Worm (Caenorhabditis elegans) whole organism, L4 larva: ENCODE data around the gene sru-1.
A peak's percentile ranks its signal among the peaks of the same experiment; 100 is the strongest.

Source experiments
- D1046.2 ChIP-seq: fragments of 200-800 bp; sonication (Bioruptor generic); IDR thresholded peaks from 2 replicates; pipeline ENCODE4 v1.3.6; 2022; ENCODE audit warnings: missing genetic modification characterization, missing compliant biosample characterization
- F10B5.3 ChIP-seq: sonication (generic microtip); optimal IDR thresholded peaks from 2 replicates; lab custom pipeline; 2016; ENCODE audit warnings: mild to moderate bottlenecking, missing genetic modification characterization, missing compliant biosample characterization
- F26F4.8 ChIP-seq: fragments of 200-800 bp; sonication (Bioruptor generic); conservative IDR thresholded peaks from 2 replicates; pipeline ENCODE4 v1.3.6; 2022; ENCODE audit warnings: missing genetic modification characterization, missing compliant biosample characterization
- F37D6.2 ChIP-seq: sonication (generic microtip); optimal IDR thresholded peaks from 2 replicates; lab custom pipeline; 2016; ENCODE audit warnings: mild to moderate bottlenecking, missing genetic modification characterization, missing compliant biosample characterization
- F49E8.2 ChIP-seq: sonication (generic microtip); optimal IDR thresholded peaks from 2 replicates; lab custom pipeline; 2016; ENCODE audit warnings: missing compliant biosample characterization, mild to moderate bottlenecking, missing genetic modification characterization, borderline replicate concordance
- R02D3.7 ChIP-seq: fragments of 150-350 bp; sonication (generic microtip); optimal IDR thresholded peaks from 3 replicates; lab custom pipeline; 2014; ENCODE audit warnings: missing biosample characterization, missing genetic modification characterization
- T20F7.1 ChIP-seq: fragments of 200-800 bp; sonication (Bioruptor generic); optimal IDR thresholded peaks from 2 replicates; lab custom pipeline; 2018; ENCODE audit warnings: mild to moderate bottlenecking, missing genetic modification characterization, missing compliant biosample characterization
- T26A8.4 ChIP-seq: fragments of 200-800 bp; sonication (Bioruptor generic); IDR thresholded peaks from 2 replicates; pipeline ENCODE4 v1.3.6; 2022; ENCODE audit warnings: missing genetic modification characterization, missing compliant biosample characterization
- Y105C5A.15 ChIP-seq: fragments of 200-800 bp; sonication (Bioruptor generic); IDR thresholded peaks from 2 replicates; pipeline ENCODE4 v1.3.6; 2022; ENCODE audit warnings: missing genetic modification characterization, missing compliant biosample characterization
- Y48G9A.11 ChIP-seq: fragments of 200-800 bp; sonication (Bioruptor generic); IDR thresholded peaks from 2 replicates; pipeline ENCODE4 v1.3.6; 2022; ENCODE audit warnings: missing genetic modification reagents, missing genetic modification characterization, missing compliant biosample characterization
- Y5F2A.4 ChIP-seq: fragments of 200-800 bp; sonication (Bioruptor generic); optimal IDR thresholded peaks from 2 replicates; lab custom pipeline; 2018; ENCODE audit warnings: mild to moderate bottlenecking, missing genetic modification characterization, missing compliant biosample characterization
- ZK337.2 ChIP-seq: fragments of 200-800 bp; sonication (Bioruptor generic); IDR thresholded peaks from 2 replicates; pipeline ENCODE4 v1.3.6; 2022; ENCODE audit warnings: missing genetic modification reagents, missing genetic modification characterization, missing compliant biosample characterization
- aha-1 ChIP-seq: fragments of 150-350 bp; peaks from one replicate; lab custom pipeline; 2014; ENCODE audit warnings: missing biosample characterization, missing genetic modification characterization
- ama-1 ChIP-seq: fragments of 150-350 bp; optimal IDR thresholded peaks from 2 replicates; lab custom pipeline; 2014; ENCODE audit warnings: inconsistent platforms, mixed read lengths
- arid-1 ChIP-seq: fragments of 200-800 bp; sonication (Bioruptor generic); conservative IDR thresholded peaks from 2 replicates; pipeline ENCODE4 v1.3.6; 2022; ENCODE audit warnings: missing genetic modification reagents, missing genetic modification characterization, missing compliant biosample characterization
- ceh-28 ChIP-seq: fragments of 150-350 bp; optimal IDR thresholded peaks from 2 replicates; lab custom pipeline; 2014; ENCODE audit warnings: missing biosample characterization, missing genetic modification reagents, missing genetic modification characterization
- ces-1 ChIP-seq: fragments of 150-350 bp; sonication (generic microtip); optimal IDR thresholded peaks from 4 replicates; lab custom pipeline; 2014; ENCODE audit warnings: missing biosample characterization, missing genetic modification reagents, missing genetic modification characterization
- ctbp-1 ChIP-seq: fragments of 200-800 bp; sonication (Bioruptor generic); IDR thresholded peaks from 2 replicates; pipeline ENCODE4 v1.3.6; 2022; ENCODE audit warnings: missing genetic modification reagents, missing genetic modification characterization, missing compliant biosample characterization
- daf-19 ChIP-seq: fragments of 200-800 bp; sonication (Bioruptor generic); conservative IDR thresholded peaks from 2 replicates; pipeline ENCODE4 v1.3.6; 2022; ENCODE audit warnings: missing genetic modification characterization, missing compliant biosample characterization
- daf-8 ChIP-seq: fragments of 200-800 bp; sonication (Bioruptor generic); IDR thresholded peaks from 2 replicates; pipeline ENCODE4 v1.3.6; 2022; ENCODE audit warnings: missing genetic modification characterization, missing compliant biosample characterization
- duxl-1 ChIP-seq: sonication (generic microtip); optimal IDR thresholded peaks from 2 replicates; lab custom pipeline; 2016; ENCODE audit warnings: mild to moderate bottlenecking, missing genetic modification characterization, moderate library complexity, missing compliant biosample characterization; ENCODE audit not compliant: poor library complexity
- dve-1 ChIP-seq: sonication (generic microtip); optimal IDR thresholded peaks from 2 replicates; lab custom pipeline; 2017; ENCODE audit warnings: antibody characterized with exemption, mild to moderate bottlenecking, missing genetic modification characterization, missing compliant biosample characterization; ENCODE audit not compliant: insufficient read depth
- egl-27 ChIP-seq: sonication (generic microtip); optimal IDR thresholded peaks from 3 replicates; lab custom pipeline; 2017; ENCODE audit warnings: missing biosample characterization, missing genetic modification reagents, missing genetic modification characterization
- egl-43 ChIP-seq: fragments of 200-800 bp; sonication (Bioruptor generic); IDR thresholded peaks from 2 replicates; pipeline ENCODE4 v1.3.6; 2022; ENCODE audit warnings: missing genetic modification reagents, missing genetic modification characterization, missing compliant biosample characterization
- hlh-11 ChIP-seq: fragments of 200-800 bp; sonication (Bioruptor generic); optimal IDR thresholded peaks from 2 replicates; lab custom pipeline; 2018; ENCODE audit warnings: mild to moderate bottlenecking, missing genetic modification characterization, missing compliant biosample characterization
- jun-1 ChIP-seq: fragments of 150-350 bp; optimal IDR thresholded peaks from 2 replicates; lab custom pipeline; 2014; ENCODE audit warnings: missing biosample characterization, missing genetic modification reagents, missing genetic modification characterization
- lin-1 ChIP-seq: fragments of 200-800 bp; sonication (Bioruptor generic); IDR thresholded peaks from 2 replicates; pipeline ENCODE4 v1.3.6; 2022; ENCODE audit warnings: missing genetic modification reagents, missing genetic modification characterization, missing compliant biosample characterization
- lin-13 ChIP-seq: fragments of 150-350 bp; optimal IDR thresholded peaks from 2 replicates; lab custom pipeline; 2014; ENCODE audit warnings: missing biosample characterization, missing genetic modification reagents, missing genetic modification characterization
- lin-15B ChIP-seq: fragments of 150-350 bp; sonication (generic microtip); optimal IDR thresholded peaks from 3 replicates; lab custom pipeline; 2014; ENCODE audit warnings: missing biosample characterization, missing genetic modification characterization
- lin-38 ChIP-seq: fragments of 200-800 bp; sonication (Bioruptor generic); IDR thresholded peaks from 2 replicates; pipeline ENCODE4 v1.3.6; 2022; ENCODE audit warnings: missing genetic modification reagents, missing genetic modification characterization, missing compliant biosample characterization
- lin-39 ChIP-seq: fragments of 150-350 bp; optimal IDR thresholded peaks from 2 replicates; lab custom pipeline; 2014; ENCODE audit warnings: missing biosample characterization, missing genetic modification reagents, missing genetic modification characterization
- lsy-2 ChIP-seq, 2 experiments: fragments of 150-350 bp in 1 of 2; sonication (generic microtip) in 1 of 2; optimal IDR thresholded peaks; 2 replicates each; lab custom pipeline; 2014 to 2017; ENCODE audit warnings: missing biosample characterization in 2 of 2, missing genetic modification characterization in 2 of 2
- madf-5 ChIP-seq, 2 experiments: fragments of 200-800 bp; sonication (Bioruptor generic); IDR thresholded peaks; 2 replicates each; pipeline ENCODE4 v1.3.6; 2022; ENCODE audit warnings: missing compliant biosample characterization in 2 of 2, missing genetic modification characterization in 2 of 2
- mep-1 ChIP-seq: fragments of 150-350 bp; sonication (generic microtip); optimal IDR thresholded peaks from 3 replicates; lab custom pipeline; 2014; ENCODE audit warnings: missing biosample characterization, missing genetic modification characterization
- mxl-2 ChIP-seq: fragments of 200-800 bp; sonication (Bioruptor generic); conservative IDR thresholded peaks from 2 replicates; pipeline ENCODE4 v1.3.6; 2022; ENCODE audit warnings: missing genetic modification reagents, missing genetic modification characterization, missing compliant biosample characterization
- nhr-10 ChIP-seq: fragments of 150-350 bp; optimal IDR thresholded peaks from 2 replicates; lab custom pipeline; 2014; ENCODE audit warnings: missing biosample characterization, missing genetic modification characterization
- nhr-237 ChIP-seq: sonication (generic microtip); optimal IDR thresholded peaks from 2 replicates; lab custom pipeline; 2017; ENCODE audit warnings: missing biosample characterization, missing genetic modification characterization
- nhr-25 ChIP-seq: sonication (generic microtip); optimal IDR thresholded peaks from 2 replicates; lab custom pipeline; 2017; ENCODE audit warnings: missing genetic modification characterization, mild to moderate bottlenecking, missing compliant biosample characterization, antibody characterized with exemption, moderate library complexity, borderline replicate concordance; ENCODE audit not compliant: insufficient read depth
- nhr-41 ChIP-seq: fragments of 200-800 bp; sonication (Bioruptor generic); IDR thresholded peaks from 2 replicates; pipeline ENCODE4 v1.3.6; 2022; ENCODE audit warnings: missing genetic modification reagents, missing genetic modification characterization, missing compliant biosample characterization
- nhr-42 ChIP-seq: fragments of 200-800 bp; sonication (Bioruptor generic); IDR thresholded peaks from 2 replicates; pipeline ENCODE4 v1.3.6; 2022; ENCODE audit warnings: missing genetic modification characterization, missing compliant biosample characterization
- nhr-6 ChIP-seq: fragments of 150-350 bp; optimal IDR thresholded peaks from 2 replicates; lab custom pipeline; 2014; ENCODE audit warnings: missing biosample characterization, missing genetic modification characterization
- php-3 ChIP-seq: fragments of 200-800 bp; sonication (Bioruptor generic); IDR thresholded peaks from 2 replicates; pipeline ENCODE4 v1.3.6; 2022; ENCODE audit warnings: missing genetic modification reagents, missing genetic modification characterization, missing compliant biosample characterization
- set-16 ChIP-seq: fragments of 200-800 bp; sonication (Bioruptor generic); IDR thresholded peaks from 2 replicates; pipeline ENCODE4 v1.3.6; 2022; ENCODE audit warnings: missing genetic modification reagents, missing genetic modification characterization, missing compliant biosample characterization
- snpc-1.2 ChIP-seq: fragments of 200-800 bp; sonication (Bioruptor generic); IDR thresholded peaks from 2 replicates; pipeline ENCODE4 v1.3.6; 2022; ENCODE audit warnings: missing genetic modification reagents, missing genetic modification characterization, missing compliant biosample characterization
- tra-1 ChIP-seq: fragments of 200-800 bp; sonication (Bioruptor generic); IDR thresholded peaks from 2 replicates; pipeline ENCODE4 v1.3.6; 2022; ENCODE audit warnings: missing genetic modification reagents, missing genetic modification characterization, missing compliant biosample characterization
- unc-39 ChIP-seq: sonication (generic microtip); optimal IDR thresholded peaks from 2 replicates; lab custom pipeline; 2017; ENCODE audit warnings: missing biosample characterization, missing genetic modification characterization
- zag-1 ChIP-seq: fragments of 150-350 bp; optimal IDR thresholded peaks from 2 replicates; lab custom pipeline; 2014; ENCODE audit warnings: missing biosample characterization, missing genetic modification characterization
- zfp-2 ChIP-seq: sonication (generic microtip); optimal IDR thresholded peaks from 2 replicates; lab custom pipeline; 2016; ENCODE audit warnings: mild to moderate bottlenecking, missing genetic modification characterization, missing compliant biosample characterization
- ztf-11 ChIP-seq: fragments of 150-350 bp; optimal IDR thresholded peaks from 2 replicates; lab custom pipeline; 2014; ENCODE audit warnings: missing biosample characterization, missing genetic modification characterization

sru-1 gene

DNA sequence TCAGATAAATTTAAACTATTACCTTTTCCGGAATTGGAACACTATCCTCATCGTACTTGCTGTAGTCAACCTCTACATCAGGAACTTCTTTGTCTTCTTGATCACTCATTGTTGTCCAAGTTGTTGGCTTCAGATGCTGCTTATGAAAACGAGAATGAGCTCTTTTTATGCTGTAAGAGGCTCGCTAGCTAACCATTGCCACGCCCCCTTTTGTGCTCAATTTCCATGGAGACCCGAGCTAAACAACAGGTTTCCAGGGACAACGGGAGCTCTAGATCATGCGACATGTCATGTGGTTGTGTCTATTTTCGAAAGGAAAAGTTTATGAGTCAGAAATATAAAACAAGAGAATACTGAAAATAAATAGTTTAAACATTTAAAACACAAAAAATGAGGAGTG, 22.0 kb downstream of the sru-1 start, which contains the start of gene C33A12.4:
Gene C33A12.4 (minus strand): TSS at position 131 of the 400 bp plus-strand sequence.
- TF ChIP-seq mxl-2 (no peak), duxl-1 (tag; lab: Kevin White, UChicago) (no peak), daf-19 (GFP tag; lab: Robert Waterston, UW) (no peak), nhr-42 (GFP tag; lab: Robert Waterston, UW) (0 out of 2 replicates have a peak, but pooled peaks have one; percentile 10), ama-1 (lab: Kevin White, UChicago) (peak; percentile 28), jun-1 (tag; lab: Kevin White, UChicago) (no peak)

- TF ChIP-seq hlh-11 (tag; lab: Kevin White, UChicago) (peak; percentile 65), zfp-2 (tag; lab: Kevin White, UChicago) (no peak), nhr-6 (peak; percentile 66), F26F4.8 (GFP tag; lab: Robert Waterston, UW) (no peak), R02D3.7 (tag; lab: Kevin White, UChicago) (no peak), T20F7.1 (GFP tag; lab: Kevin White, UChicago) (peak; percentile 65), lin-13 (GFP tag; lab: Kevin White, UChicago) (peak; percentile 11), aha-1 (tag; lab: Kevin White, UChicago) (no peak), Y5F2A.4 (GFP tag; lab: Kevin White, UChicago) (no peak), lin-38 (GFP tag; lab: Robert Waterston, UW) (peak; percentile 76), ces-1 (GFP tag; lab: Kevin White, UChicago) (peak; percentile 62), egl-43 (no peak), nhr-25 (peak; percentile 17), ZK337.2 (no peak), F49E8.2 (tag; lab: Kevin White, UChicago) (peak; percentile 62), F10B5.3 (tag; lab: Kevin White, UChicago) (peak; percentile 86), dve-1 (tag; lab: Kevin White, UChicago) (peak; percentile 89), D1046.2 (no peak), lin-15B (tag; lab: Kevin White, UChicago) (no peak), ctbp-1 (no peak; the same call in none of the 2 replicates), ztf-11 (no peak), set-16 (GFP tag; lab: Robert Waterston, UW) (peak; percentile 48; the same call in 1 of the 2 replicates), nhr-41 (GFP tag; lab: Robert Waterston, UW) (no peak), T26A8.4 (GFP tag; lab: Robert Waterston, UW) (peak; percentile 81), snpc-1.2 (GFP tag; lab: Robert Waterston, UW) (peak; percentile 50), ceh-28 (tag; lab: Kevin White, UChicago) (no peak), mxl-2 (no peak), nhr-10 (tag; lab: Kevin White, UChicago) (peak; percentile 37), tra-1 (0 out of 2 replicates have a peak, but pooled peaks have one; percentile 17), arid-1 (peak; percentile 61; the same call in 1 of the 2 replicates), lin-1 (GFP tag; lab: Robert Waterston, UW) (no peak), egl-27 (no peak), madf-5 (GFP tag; IDR thresholded peaks at IDR 0.05; lab: Robert Waterston, UW) (no peak), F37D6.2 (tag; lab: Kevin White, UChicago) (peak; percentile 53), lsy-2 (tag; optimal IDR thresholded peaks at IDR 0.05; lab: Kevin White, UChicago) (peak; percentile 33 to 73), daf-8 (GFP tag; lab: Robert Waterston, UW) (no peak), Y48G9A.11 (peak; percentile 68; the same call in 1 of the 2 replicates), Y105C5A.15 (GFP tag; lab: Robert Waterston, UW) (0 out of 2 replicates have a peak, but pooled peaks have one; percentile 13), php-3 (GFP tag; lab: Robert Waterston, UW) (no peak; the same call in 1 of the 2 replicates), lin-39 (tag; lab: Kevin White, UChicago) (no peak), mep-1 (peak; percentile 90), zag-1 (tag; lab: Kevin White, UChicago) (no peak), unc-39 (tag; lab: Kevin White, UChicago) (no peak), nhr-237 (tag; lab: Kevin White, UChicago) (no peak)
Measured at ce11 chrIV:9511221-9511638, 22.8 kb downstream of the sru-1 start.
